Worm (Caenorhabditis elegans): ENCODE data around the gene dpf-7.
A peak's percentile ranks its signal among the peaks of the same experiment; 100 is the strongest.

Gene dpf-7

ce11 chrIV:4749728-4750278 lies 52.6 kb downstream of the dpf-7 start, which contains the start of the genes rpl-20 and Y17G9B.5 (continued):
- TF ChIP-seq hlh-17 (GFP tag; optimal IDR thresholded peaks at IDR 0.05; ENCODE audit: borderline replicate concordance) (peak; percentile 73), alr-1 (tag; optimal IDR thresholded peaks at IDR 0.05; ENCODE audit: borderline replicate concordance) (no peak), hlh-4 (tag; optimal IDR thresholded peaks at IDR 0.05) (peak; percentile 70), ceh-88 (GFP tag; IDR thresholded peaks at IDR 0.05) (peak; percentile 100), efl-1 (optimal IDR thresholded peaks at IDR 0.05) (peak; percentile 97 to 98), efl-1 (GFP tag; optimal IDR thresholded peaks at IDR 0.05 in 1 of 2) (peak; percentile 91 to 99), nhr-12 (tag; optimal IDR thresholded peaks at IDR 0.05) (peak; percentile 78), snu-23 (GFP tag; optimal IDR thresholded peaks at IDR 0.05) (peak; percentile 100), pqm-1 (tag; optimal IDR thresholded peaks at IDR 0.05) (peak; percentile 88), ceh-90 (tag; optimal IDR thresholded peaks at IDR 0.05) (peak; percentile 75), zag-1 (tag; optimal IDR thresholded peaks at IDR 0.05) (peak; percentile 99), snpc-4 (tag; optimal IDR thresholded peaks at IDR 0.05) (peak; percentile 95), unc-86 (tag; optimal IDR thresholded peaks at IDR 0.05) (peak; percentile 100), nhr-84 (tag; optimal IDR thresholded peaks at IDR 0.05) (peak; percentile 91), ets-5 (GFP tag; IDR thresholded peaks at IDR 0.05) (peak; percentile 100), aha-1 (tag; optimal IDR thresholded peaks at IDR 0.05) (peak; percentile 98), fkh-8 (tag; optimal IDR thresholded peaks at IDR 0.05) (peak; percentile 100), nhr-76 (tag; optimal IDR thresholded peaks at IDR 0.05) (peak; percentile 81), elt-3 (tag; optimal IDR thresholded peaks at IDR 0.05) (peak; percentile 85 to 100 (median 100)), fkh-10 (GFP tag; optimal IDR thresholded peaks at IDR 0.05) (peak; percentile 99), nhr-237 (tag; optimal IDR thresholded peaks at IDR 0.05) (peak; percentile 99), skn-1 (tag; optimal IDR thresholded peaks at IDR 0.05) (peak; percentile 99), efl-3 (GFP tag; optimal IDR thresholded peaks at IDR 0.05) (peak; percentile 98), unc-130 (tag; optimal IDR thresholded peaks at IDR 0.05) (peak; percentile 100), nhr-47 (tag; optimal IDR thresholded peaks at IDR 0.05) (peak; percentile 100), nhr-90 (tag; optimal IDR thresholded peaks at IDR 0.05; ENCODE audit: poor library complexity) (peak; percentile 100), lin-39 (tag; optimal IDR thresholded peaks at IDR 0.05) (peak; percentile 99), C34B4.2 (tag; optimal IDR thresholded peaks at IDR 0.05) (peak; percentile 98), lin-15B (tag; optimal IDR thresholded peaks at IDR 0.05) (peak; percentile 100), isw-1 (GFP tag; IDR thresholded peaks at IDR 0.05) (peak; percentile 100), nhr-77 (tag; optimal IDR thresholded peaks at IDR 0.05) (peak; percentile 100), Y116A8C.19 (tag; optimal IDR thresholded peaks at IDR 0.05; ENCODE audit: borderline replicate concordance) (peak; percentile 81), vab-15 (tag; optimal IDR thresholded peaks at IDR 0.05) (peak; percentile 97)

Measured in whole organism, L1 larva.